Fruit fly (Drosophila melanogaster) S2 (cell line): ENCODE results near the gene SREBP.

Source experiments
- CG8478 ChIP-seq: fragments of >200 bp; optimal IDR thresholded peaks from 2 replicates; lab custom pipeline; 2018
- CTCF ChIP-seq, 2 experiments: fragments of >200 bp; optimal IDR thresholded peaks; 2 replicates each; lab custom pipeline; 2018

dm6 chr3L:19844507-19844906, 50.8 kb downstream of the SREBP start:
- no peak for TF ChIP-seq CG8478
- TF ChIP-seq CTCF (optimal IDR thresholded peaks at IDR 0.05; lab: Kevin White, UChicago), result no peak
